Worm (Caenorhabditis elegans) whole organism, midembryonic: Measurements from ENCODE around the gene cpt-1.

Experiments used
- T22C8.4 ChIP-seq: fragments of 200-800 bp; sonication (Bioruptor generic); IDR thresholded peaks from 2 replicates; pipeline ENCODE4 v1.3.6; 2022; ENCODE audit warnings: missing genetic modification characterization, missing compliant biosample characterization
- cog-1 ChIP-seq: sonication (generic microtip); optimal IDR thresholded peaks from 2 replicates; lab custom pipeline; 2016; ENCODE audit warnings: missing genetic modification characterization, missing compliant biosample characterization
- flt-1 ChIP-seq: fragments of 200-800 bp; sonication (Bioruptor generic); IDR thresholded peaks from 2 replicates; pipeline ENCODE4 v1.3.6; 2022; ENCODE audit warnings: missing genetic modification characterization, missing compliant biosample characterization
- ref-1 ChIP-seq: fragments of 200-800 bp; sonication (Bioruptor generic); conservative IDR thresholded peaks from 2 replicates; pipeline ENCODE4 v1.3.6; 2022; ENCODE audit warnings: missing genetic modification reagents, missing genetic modification characterization, missing compliant biosample characterization
- ztf-23 ChIP-seq: fragments of 200-800 bp; sonication (Bioruptor generic); IDR thresholded peaks from 2 replicates; pipeline ENCODE4 v1.3.6; 2022; ENCODE audit warnings: missing genetic modification reagents, missing genetic modification characterization, missing compliant biosample characterization

DNA sequence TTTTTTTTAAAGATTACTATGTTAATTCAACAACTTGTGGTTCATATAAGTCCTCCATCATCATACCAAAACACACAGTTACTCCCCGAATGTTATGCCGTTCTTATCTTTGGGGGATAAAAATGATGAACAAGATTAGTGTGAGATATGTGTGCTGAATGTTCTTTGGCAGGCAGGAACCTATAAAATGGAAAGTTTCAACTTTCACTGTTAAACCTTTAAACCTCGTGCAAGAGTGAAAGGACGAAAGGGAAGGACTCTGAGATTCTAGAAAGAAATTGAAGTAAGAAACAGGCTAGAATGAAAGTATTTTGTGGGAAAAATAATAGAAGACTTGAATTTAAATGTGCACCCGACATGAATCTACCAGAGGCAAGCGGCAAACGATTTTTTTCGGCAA is 23.7 kb upstream of the cpt-1 start:
- TF ChIP-seq ztf-23 (GFP tag; lab: Robert Waterston, UW) = no peak
- TF ChIP-seq flt-1 (GFP tag; lab: Robert Waterston, UW) = no peak
- no peak for TF ChIP-seq T22C8.4 (GFP tag; lab: Robert Waterston, UW)
- TF ChIP-seq cog-1 = no peak
- TF ChIP-seq ref-1 = no peak
